Worm (Caenorhabditis elegans): ENCODE results near the gene F32H5.1.

- no peak for TF ChIP-seq egl-43 (GFP tag; IDR thresholded peaks at IDR 0.05)
- no peak for TF ChIP-seq mes-2 (tag; optimal IDR thresholded peaks at IDR 0.05; ENCODE audit: poor library complexity, severe bottlenecking)
- TF ChIP-seq pqm-1 (tag; optimal IDR thresholded peaks at IDR 0.05) = no peak
- TF ChIP-seq ceh-20 (GFP tag; IDR thresholded peaks at IDR 0.05) = no peak
- TF ChIP-seq daf-8 (GFP tag; IDR thresholded peaks at IDR 0.05) = no peak
- no peak for TF ChIP-seq unc-62 (GFP tag; optimal IDR thresholded peaks at IDR 0.05 in 1 of 2)
- no peak for TF ChIP-seq unc-62 (tag; optimal IDR thresholded peaks at IDR 0.05)
- no peak for TF ChIP-seq cey-2 (tag; optimal IDR thresholded peaks at IDR 0.05; ENCODE audit: borderline replicate concordance, insufficient read depth)
- TF ChIP-seq lin-39 (tag; optimal IDR thresholded peaks at IDR 0.05) = no peak
- no peak for TF ChIP-seq dve-1 (tag; optimal IDR thresholded peaks at IDR 0.05; ENCODE audit: insufficient read depth)
Measured at ce11 chrV:13389454-13389853, 31.6 kb upstream of the F32H5.1 start.

Data from whole organism, L4 larva.